Worm (Caenorhabditis elegans): ENCODE data around the gene nrde-3.

ce11 chrX:389566-389965 lies 17.5 kb downstream of the nrde-3 start:
- TF ChIP-seq mdl-1 (tag; optimal IDR thresholded peaks at IDR 0.05) = no peak
- no peak for TF ChIP-seq egl-27 (tag; optimal IDR thresholded peaks at IDR 0.05)

Measured in whole organism, L4 larva.